Worm (Caenorhabditis elegans): ENCODE data around the gene H27A22.1.

DNA sequence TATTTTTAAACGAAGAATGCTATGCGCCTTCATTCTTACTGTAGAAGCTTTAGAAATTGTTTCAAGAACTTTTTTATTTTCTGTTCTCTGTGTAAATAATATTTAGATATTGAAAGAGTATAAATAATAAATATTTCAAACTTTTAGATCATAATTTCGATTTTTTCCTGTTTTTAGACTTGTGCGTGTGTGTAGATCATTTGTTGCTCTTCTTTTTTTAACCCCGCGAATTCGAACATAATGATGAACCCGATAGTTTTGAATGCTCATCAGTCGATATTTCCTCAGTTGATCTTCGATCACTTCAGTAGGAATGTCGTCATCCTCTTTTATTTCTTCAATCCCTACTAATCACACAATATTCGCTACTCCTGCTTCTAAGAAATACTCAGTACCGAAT lies 5.1 kb upstream of the H27A22.1 start, which contains the start of gene T21C9.13:
- TF ChIP-seq elt-1 (tag; optimal IDR thresholded peaks at IDR 0.05) (no peak), nhr-21 (tag; optimal IDR thresholded peaks at IDR 0.05) (no peak), ceh-16 (tag; optimal IDR thresholded peaks at IDR 0.05) (no peak), ceh-82 (tag; optimal IDR thresholded peaks at IDR 0.05) (no peak), blmp-1 (tag; optimal IDR thresholded peaks at IDR 0.05; ENCODE audit: insufficient read depth) (no peak), skn-1 (tag; optimal IDR thresholded peaks at IDR 0.05) (no peak)
